Worm (Caenorhabditis elegans) whole organism, late embryonic: ENCODE data around the gene cdc-73.

Source experiments
- K02D7.2 ChIP-seq: sonication (generic microtip); optimal IDR thresholded peaks from 2 replicates; lab custom pipeline; 2017; ENCODE audit warnings: mild to moderate bottlenecking, missing genetic modification characterization, missing compliant biosample characterization
- K09A11.1 ChIP-seq: sonication (generic microtip); optimal IDR thresholded peaks from 2 replicates; lab custom pipeline; 2017; ENCODE audit warnings: antibody characterized with exemption, mild to moderate bottlenecking, missing genetic modification characterization, missing compliant biosample characterization; ENCODE audit not compliant: insufficient read depth
- T23F11.4 ChIP-seq: fragments of 200-800 bp; sonication (Bioruptor generic); optimal IDR thresholded peaks from 2 replicates; lab custom pipeline; 2018; ENCODE audit warnings: mild to moderate bottlenecking, missing genetic modification characterization, missing compliant biosample characterization
- Y22D7AL.16 ChIP-seq: sonication (generic microtip); optimal IDR thresholded peaks from 2 replicates; lab custom pipeline; 2016; ENCODE audit warnings: missing genetic modification characterization, missing compliant biosample characterization
- ahr-1 ChIP-seq: sonication (generic microtip); optimal IDR thresholded peaks from 2 replicates; lab custom pipeline; 2016; ENCODE audit warnings: missing genetic modification characterization, missing compliant biosample characterization
- ama-1 ChIP-seq: fragments of 150-350 bp; optimal IDR thresholded peaks from 2 replicates; lab custom pipeline; 2014
- ceh-14 ChIP-seq: sonication (generic microtip); optimal IDR thresholded peaks from 2 replicates; lab custom pipeline; 2016; ENCODE audit warnings: missing genotype, missing genetic modification characterization, missing compliant biosample characterization
- ceh-2 ChIP-seq: sonication (generic microtip); optimal IDR thresholded peaks from 2 replicates; lab custom pipeline; 2016; ENCODE audit warnings: missing genotype, missing genetic modification characterization, missing compliant biosample characterization
- ceh-22 ChIP-seq: sonication (generic microtip); optimal IDR thresholded peaks from 2 replicates; lab custom pipeline; 2017; ENCODE audit warnings: missing biosample characterization, missing genetic modification characterization
- ceh-30 ChIP-seq: fragments of 150-350 bp; optimal IDR thresholded peaks from 2 replicates; lab custom pipeline; 2014; ENCODE audit warnings: missing biosample characterization, missing genetic modification characterization
- ceh-31 ChIP-seq: sonication (generic microtip); optimal IDR thresholded peaks from 2 replicates; lab custom pipeline; 2016; ENCODE audit warnings: missing genetic modification characterization, missing compliant biosample characterization
- ceh-45 ChIP-seq: fragments of 200-800 bp; sonication (Bioruptor generic); IDR thresholded peaks from 2 replicates; pipeline ENCODE4 v1.3.6; 2022; ENCODE audit warnings: missing genetic modification reagents, missing genetic modification characterization, missing compliant biosample characterization
- ceh-48 ChIP-seq: sonication (generic microtip); optimal IDR thresholded peaks from 2 replicates; lab custom pipeline; 2016; ENCODE audit warnings: missing genetic modification characterization, inconsistent platforms, missing compliant biosample characterization
- ceh-9 ChIP-seq: sonication (generic microtip); optimal IDR thresholded peaks from 2 replicates; lab custom pipeline; 2016; ENCODE audit warnings: mild to moderate bottlenecking, missing genetic modification characterization, inconsistent platforms, missing compliant biosample characterization
- che-1 ChIP-seq: sonication (generic microtip); optimal IDR thresholded peaks from 2 replicates; lab custom pipeline; 2016; ENCODE audit warnings: mild to moderate bottlenecking, missing genetic modification characterization, missing compliant biosample characterization
- dmd-4 ChIP-seq: sonication (generic microtip); optimal IDR thresholded peaks from 2 replicates; lab custom pipeline; 2016; ENCODE audit warnings: borderline replicate concordance, missing genetic modification characterization, missing compliant biosample characterization
- dve-1 ChIP-seq: sonication (generic microtip); optimal IDR thresholded peaks from 2 replicates; lab custom pipeline; 2017; ENCODE audit warnings: antibody characterized with exemption, mild to moderate bottlenecking, missing genetic modification characterization, missing compliant biosample characterization
- elt-2 ChIP-seq: sonication (generic microtip); optimal IDR thresholded peaks from 2 replicates; lab custom pipeline; 2016; ENCODE audit warnings: missing genetic modification reagents, missing genetic modification characterization, missing compliant biosample characterization
- elt-4 ChIP-seq: sonication (generic microtip); optimal IDR thresholded peaks from 2 replicates; lab custom pipeline; 2016; ENCODE audit warnings: missing genetic modification characterization, missing compliant biosample characterization
- eyg-1 ChIP-seq: sonication (generic microtip); optimal IDR thresholded peaks from 2 replicates; lab custom pipeline; 2016; ENCODE audit warnings: missing genotype, missing genetic modification characterization, missing compliant biosample characterization
- fax-1 ChIP-seq: sonication (generic microtip); optimal IDR thresholded peaks from 2 replicates; lab custom pipeline; 2016; ENCODE audit warnings: missing genotype, missing genetic modification characterization, missing compliant biosample characterization
- fkh-10 ChIP-seq: fragments of 150-350 bp; optimal IDR thresholded peaks from 2 replicates; lab custom pipeline; 2014; ENCODE audit warnings: missing biosample characterization, missing genetic modification reagents, missing genetic modification characterization
- fkh-6 ChIP-seq: sonication (generic microtip); optimal IDR thresholded peaks from 2 replicates; lab custom pipeline; 2016; ENCODE audit warnings: missing genetic modification characterization, missing compliant biosample characterization
- hlh-13 ChIP-seq: fragments of 200-800 bp; sonication (Bioruptor generic); optimal IDR thresholded peaks from 2 replicates; lab custom pipeline; 2018; ENCODE audit warnings: mild to moderate bottlenecking, missing genetic modification characterization, missing compliant biosample characterization
- hlh-15 ChIP-seq: sonication (generic microtip); optimal IDR thresholded peaks from 2 replicates; lab custom pipeline; 2016; ENCODE audit warnings: missing genetic modification characterization, missing compliant biosample characterization
- hlh-30 ChIP-seq: sonication (generic microtip); optimal IDR thresholded peaks from 2 replicates; lab custom pipeline; 2017; ENCODE audit warnings: antibody characterized with exemption, missing genetic modification characterization, missing compliant biosample characterization; ENCODE audit not compliant: insufficient read depth
- hlh-6 ChIP-seq: sonication (generic microtip); optimal IDR thresholded peaks from 2 replicates; lab custom pipeline; 2016; ENCODE audit warnings: missing genotype, missing genetic modification characterization, missing compliant biosample characterization
- lin-11 ChIP-seq: fragments of 200-800 bp; sonication (Bioruptor generic); optimal IDR thresholded peaks from 2 replicates; lab custom pipeline; 2018; ENCODE audit warnings: mild to moderate bottlenecking, missing genetic modification characterization, missing compliant biosample characterization
- madf-2 ChIP-seq: sonication (generic microtip); optimal IDR thresholded peaks from 2 replicates; lab custom pipeline; 2017; ENCODE audit warnings: missing genetic modification characterization, missing compliant biosample characterization
- mec-3 ChIP-seq: sonication (generic microtip); optimal IDR thresholded peaks from 2 replicates; lab custom pipeline; 2016; ENCODE audit warnings: borderline replicate concordance, missing genetic modification characterization, missing compliant biosample characterization
- nfya-1 ChIP-seq: sonication (generic microtip); optimal IDR thresholded peaks from 2 replicates; lab custom pipeline; 2017; ENCODE audit warnings: missing genetic modification characterization, mild to moderate bottlenecking, missing compliant biosample characterization, antibody characterized with exemption, moderate library complexity
- nhr-11 ChIP-seq: fragments of 150-350 bp; optimal IDR thresholded peaks from 2 replicates; lab custom pipeline; 2014; ENCODE audit warnings: missing biosample characterization, missing genetic modification characterization
- nhr-232 ChIP-seq: sonication (generic microtip); optimal IDR thresholded peaks from 2 replicates; lab custom pipeline; 2016; ENCODE audit warnings: missing genetic modification characterization, missing compliant biosample characterization
- npax-4 ChIP-seq: sonication (generic microtip); optimal IDR thresholded peaks from 2 replicates; lab custom pipeline; 2016; ENCODE audit warnings: missing genetic modification characterization, missing compliant biosample characterization
- pag-3 ChIP-seq: sonication (generic microtip); optimal IDR thresholded peaks from 2 replicates; lab custom pipeline; 2016; ENCODE audit warnings: missing compliant biosample characterization, missing genetic modification characterization, borderline replicate concordance
- pat-9 ChIP-seq: fragments of 200-800 bp; sonication (Bioruptor generic); optimal IDR thresholded peaks from 2 replicates; lab custom pipeline; 2018; ENCODE audit warnings: mild to moderate bottlenecking, missing genetic modification characterization, moderate library complexity, missing compliant biosample characterization
- pax-1 ChIP-seq: fragments of 150-350 bp; optimal IDR thresholded peaks from 2 replicates; lab custom pipeline; 2014; ENCODE audit warnings: missing biosample characterization, missing genetic modification characterization
- pha-2 ChIP-seq: sonication (generic microtip); optimal IDR thresholded peaks from 2 replicates; lab custom pipeline; 2017; ENCODE audit warnings: mild to moderate bottlenecking, missing genetic modification characterization, missing compliant biosample characterization
- pqm-1 ChIP-seq: sonication (generic microtip); optimal IDR thresholded peaks from 2 replicates; lab custom pipeline; 2016; ENCODE audit warnings: missing genetic modification characterization, missing compliant biosample characterization
- pros-1 ChIP-seq: fragments of 150-350 bp; optimal IDR thresholded peaks from 2 replicates; lab custom pipeline; 2014; ENCODE audit warnings: missing biosample characterization, missing genetic modification reagents, missing genetic modification characterization
- ref-2 ChIP-seq: sonication (generic microtip); optimal IDR thresholded peaks from 2 replicates; lab custom pipeline; 2016; ENCODE audit warnings: missing genetic modification characterization, missing compliant biosample characterization
- rnt-1 ChIP-seq: sonication (generic microtip); optimal IDR thresholded peaks from 2 replicates; lab custom pipeline; 2016; ENCODE audit warnings: missing genetic modification characterization, missing compliant biosample characterization
- sdc-2 ChIP-seq: sonication (generic microtip); optimal IDR thresholded peaks from 2 replicates; lab custom pipeline; 2016; ENCODE audit warnings: missing genotype, missing genetic modification characterization, missing compliant biosample characterization
- sox-4 ChIP-seq: sonication (generic microtip); optimal IDR thresholded peaks from 2 replicates; lab custom pipeline; 2017; ENCODE audit warnings: mild to moderate bottlenecking, missing genetic modification characterization, inconsistent platforms, missing compliant biosample characterization
- syd-9 ChIP-seq: sonication (generic microtip); optimal IDR thresholded peaks from 2 replicates; lab custom pipeline; 2016; ENCODE audit warnings: mild to moderate bottlenecking, missing genetic modification characterization, moderate library complexity, missing compliant biosample characterization
- tbx-2 ChIP-seq: sonication (generic microtip); optimal IDR thresholded peaks from 2 replicates; lab custom pipeline; 2016; ENCODE audit warnings: missing genetic modification characterization, missing compliant biosample characterization
- tbx-7 ChIP-seq: sonication (generic microtip); optimal IDR thresholded peaks from 2 replicates; lab custom pipeline; 2016; ENCODE audit warnings: missing genotype, missing genetic modification characterization, missing compliant biosample characterization
- unc-3 ChIP-seq, 2 experiments: fragments of 200-800 bp in 1 of 2; sonication (Bioruptor generic) in 1 of 2; sonication (generic microtip) in 1 of 2; conservative IDR thresholded peaks in 1 of 2; optimal IDR thresholded peaks in 1 of 2; 2 replicates each; pipeline versions ENCODE4 v1.3.6 to Lab custom; 2016 to 2022; ENCODE audit warnings: missing compliant biosample characterization in 2 of 2, missing genetic modification characterization in 2 of 2, missing genetic modification reagents in 1 of 2
- unc-55 ChIP-seq: sonication (generic microtip); optimal IDR thresholded peaks from 2 replicates; lab custom pipeline; 2017; ENCODE audit warnings: missing biosample characterization, missing genetic modification reagents, missing genetic modification characterization
- unc-86 ChIP-seq: sonication (generic microtip); optimal IDR thresholded peaks from 2 replicates; lab custom pipeline; 2016; ENCODE audit warnings: missing genetic modification characterization, missing compliant biosample characterization
- zip-5 ChIP-seq: sonication (generic microtip); optimal IDR thresholded peaks from 2 replicates; lab custom pipeline; 2016; ENCODE audit warnings: missing genetic modification characterization, missing compliant biosample characterization
- ztf-16 ChIP-seq: sonication (generic microtip); optimal IDR thresholded peaks from 2 replicates; lab custom pipeline; 2017; ENCODE audit warnings: missing genetic modification characterization, missing compliant biosample characterization

Gene cdc-73

ce11 chrIV:4019836-4020235, 22.5 kb upstream of the cdc-73 start (continued):
- TF ChIP-seq nhr-232 (tag; lab: Kevin White, UChicago) (peak; percentile 8), hlh-6 (tag; lab: Kevin White, UChicago) (no peak), madf-2 (tag; lab: Kevin White, UChicago) (no peak), unc-3 (GFP tag; conservative IDR thresholded peaks at IDR 0.05; lab: Robert Waterston, UW) (no peak), unc-3 (tag; optimal IDR thresholded peaks at IDR 0.05; lab: Kevin White, UChicago) (no peak), hlh-30 (no peak), T23F11.4 (no peak), fkh-6 (tag; lab: Kevin White, UChicago) (no peak), syd-9 (no peak), dmd-4 (tag; lab: Kevin White, UChicago) (no peak), ceh-2 (tag; lab: Kevin White, UChicago) (no peak), K09A11.1 (tag; lab: Kevin White, UChicago) (no peak), pag-3 (tag; lab: Kevin White, UChicago) (no peak), pros-1 (tag; lab: Kevin White, UChicago) (no peak), unc-86 (no peak), pat-9 (tag; lab: Kevin White, UChicago) (no peak), sox-4 (tag; lab: Kevin White, UChicago) (no peak), hlh-15 (no peak), ahr-1 (no peak), hlh-13 (GFP tag; lab: Kevin White, UChicago) (no peak), rnt-1 (no peak), pha-2 (tag; lab: Kevin White, UChicago) (no peak), ceh-22 (tag; lab: Kevin White, UChicago) (no peak), npax-4 (no peak), tbx-7 (tag; lab: Kevin White, UChicago) (no peak), ceh-48 (tag; lab: Kevin White, UChicago) (no peak), pax-1 (tag; lab: Kevin White, UChicago) (no peak), mec-3 (no peak), tbx-2 (tag; lab: Kevin White, UChicago) (peak; percentile 52), fax-1 (no peak), eyg-1 (no peak), unc-55 (GFP tag; lab: Kevin White, UChicago) (peak; percentile 47), ref-2 (tag; lab: Kevin White, UChicago) (peak; percentile 65), nfya-1 (tag; lab: Kevin White, UChicago) (peak; percentile 87), elt-4 (no peak), che-1 (peak; percentile 34), sdc-2 (tag; lab: Kevin White, UChicago) (no peak), ceh-14 (no peak), fkh-10 (GFP tag; lab: Kevin White, UChicago) (no peak), ceh-31 (tag; lab: Kevin White, UChicago) (peak; percentile 81), pqm-1 (peak; percentile 9), ceh-9 (tag; lab: Kevin White, UChicago) (no peak), ama-1 (lab: Kevin White, UChicago) (no peak), ztf-16 (tag; lab: Kevin White, UChicago) (no peak), dve-1 (peak; percentile 41), K02D7.2 (tag; lab: Kevin White, UChicago) (no peak), Y22D7AL.16 (tag; lab: Kevin White, UChicago) (no peak), elt-2 (peak; percentile 11), nhr-11 (tag; lab: Kevin White, UChicago) (no peak), ceh-45 (GFP tag; lab: Robert Waterston, UW) (no peak), lin-11 (tag; lab: Kevin White, UChicago) (no peak), ceh-30 (tag; lab: Kevin White, UChicago) (peak; percentile 58), zip-5 (tag; lab: Kevin White, UChicago) (no peak)
